Fruit fly (Drosophila melanogaster): ENCODE measurements around the gene CG13088.

dm6 chr2L:8468929-8469681, 19.7 kb upstream of the CG13088 start:
- no peak for TF ChIP-seq CTCF (optimal IDR thresholded peaks at IDR 0.05)
- TF ChIP-seq CG8478 (optimal IDR thresholded peaks at IDR 0.05): no peak
